Fruit fly (Drosophila melanogaster): ENCODE data around the gene side-VI.

side-VI gene

DNA sequence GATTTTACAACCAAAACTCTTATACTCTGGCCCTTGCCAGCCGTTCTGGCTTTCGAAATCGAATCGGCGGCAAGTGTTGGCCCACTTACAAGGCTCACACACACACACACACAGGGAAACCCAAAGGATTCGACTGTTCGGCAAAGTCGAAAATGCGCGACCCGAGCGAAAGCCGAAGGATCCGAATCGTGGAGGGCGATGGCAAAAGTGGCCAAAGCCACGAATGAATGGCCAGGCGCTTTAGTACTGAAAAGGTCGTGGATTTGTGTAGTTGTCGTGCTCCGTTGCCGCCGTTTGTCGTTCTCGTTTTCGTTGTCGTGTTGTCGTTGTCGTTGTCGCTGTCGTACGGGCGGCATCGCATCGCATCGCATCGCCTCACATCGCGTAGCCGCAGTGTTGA is at the start of gene side-VI:
side-VI (plus strand) TSS at position 243 of the 400 bp plus-strand sequence.
- TF ChIP-seq pad (GFP tag; optimal IDR thresholded peaks at IDR 0.05) (no peak), CG7045 (GFP tag; optimal IDR thresholded peaks at IDR 0.05) (no peak), toe (GFP tag; optimal IDR thresholded peaks at IDR 0.05) (no peak), cnc (optimal IDR thresholded peaks at IDR 0.05) (no peak)

- no peak for TF ChIP-seq pad (GFP tag; optimal IDR thresholded peaks at IDR 0.05)
- TF ChIP-seq tj (GFP tag; optimal IDR thresholded peaks at IDR 0.05) = no peak
- TF ChIP-seq Crg-1 (GFP tag; optimal IDR thresholded peaks at IDR 0.05) = no peak
- TF ChIP-seq Clk (GFP tag; optimal IDR thresholded peaks at IDR 0.05) = no peak
- TF ChIP-seq CG7101 (tag; optimal IDR thresholded peaks at IDR 0.05) = no peak
- TF ChIP-seq kay (GFP tag; ENCODE audit: borderline replicate concordance) = no peak
- no peak for TF ChIP-seq CG1620 (GFP tag; optimal IDR thresholded peaks at IDR 0.05)
- TF ChIP-seq Hr96 (GFP tag; optimal IDR thresholded peaks at IDR 0.05) = no peak
- TF ChIP-seq cic (GFP tag; optimal IDR thresholded peaks at IDR 0.05) = no peak
- TF ChIP-seq CG7045 (GFP tag; optimal IDR thresholded peaks at IDR 0.05) = no peak
- TF ChIP-seq Mnt (GFP tag; optimal IDR thresholded peaks at IDR 0.05) = no peak
- TF ChIP-seq CG33017 (tag; optimal IDR thresholded peaks at IDR 0.05) = no peak
Observed at dm6 chr3R:10949984-10950383, 22.2 kb upstream of the side-VI start, which contains the start of gene Tengl4. TSS of gene Tengl4 (plus strand) at chr3R:10950284.

DNA sequence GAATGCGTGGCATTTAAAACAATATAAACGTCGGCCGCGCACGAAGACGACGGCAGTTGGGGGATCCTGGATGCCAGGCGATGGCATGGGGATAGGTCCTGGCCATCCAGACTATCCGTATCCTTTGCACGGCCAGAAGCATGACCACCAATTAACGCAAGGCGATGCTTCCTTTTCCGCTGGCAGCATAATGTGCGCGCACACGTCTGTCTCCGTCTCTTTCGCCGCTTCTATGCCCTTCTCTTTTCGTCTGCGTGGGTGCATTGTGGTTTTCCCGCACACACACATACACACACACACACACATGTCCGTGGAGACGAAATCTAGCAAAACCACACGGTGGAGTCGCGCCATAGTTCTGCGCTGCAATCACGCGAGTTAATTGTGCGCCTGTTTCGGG is 14.6 kb upstream of the side-VI start:
- TF ChIP-seq CG12768 (GFP tag; optimal IDR thresholded peaks at IDR 0.05) (no peak), CG7101 (tag; optimal IDR thresholded peaks at IDR 0.05) (no peak), Crg-1 (GFP tag; optimal IDR thresholded peaks at IDR 0.05) (no peak), CG33017 (tag; optimal IDR thresholded peaks at IDR 0.05) (no peak), Clk (GFP tag; optimal IDR thresholded peaks at IDR 0.05) (no peak), CG14711 (tag; optimal IDR thresholded peaks at IDR 0.05) (no peak), pad (GFP tag; optimal IDR thresholded peaks at IDR 0.05) (no peak), Mnt (GFP tag; optimal IDR thresholded peaks at IDR 0.05) (no peak), kay (GFP tag; ENCODE audit: borderline replicate concordance) (no peak), ovo (GFP tag; optimal IDR thresholded peaks at IDR 0.05) (no peak), CG7045 (GFP tag; optimal IDR thresholded peaks at IDR 0.05) (no peak), cic (GFP tag; optimal IDR thresholded peaks at IDR 0.05) (no peak)

DNA sequence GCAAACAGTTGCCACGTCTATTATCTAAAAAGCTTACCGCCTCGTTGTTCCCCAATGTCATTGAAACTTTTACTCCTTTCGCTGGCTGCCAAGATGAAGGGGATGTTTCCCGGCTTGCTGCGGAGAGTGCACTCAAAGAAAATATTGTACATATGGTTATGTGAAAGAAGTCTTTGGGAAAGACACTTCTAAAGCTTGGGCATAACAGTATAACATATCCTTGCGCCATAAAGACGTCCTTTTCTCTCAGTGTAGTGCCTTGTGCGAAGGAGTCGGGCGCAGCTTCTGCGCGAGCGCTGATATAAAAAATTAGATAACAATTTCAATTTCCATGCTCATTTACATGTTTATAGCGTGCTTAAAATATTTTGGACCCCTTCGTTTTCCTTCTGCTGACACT is 52.5 kb downstream of the side-VI start:
- TF ChIP-seq CG11617 (GFP tag; optimal IDR thresholded peaks at IDR 0.05) = no peak
- no peak for TF ChIP-seq CG33017 (tag; optimal IDR thresholded peaks at IDR 0.05)

DNA sequence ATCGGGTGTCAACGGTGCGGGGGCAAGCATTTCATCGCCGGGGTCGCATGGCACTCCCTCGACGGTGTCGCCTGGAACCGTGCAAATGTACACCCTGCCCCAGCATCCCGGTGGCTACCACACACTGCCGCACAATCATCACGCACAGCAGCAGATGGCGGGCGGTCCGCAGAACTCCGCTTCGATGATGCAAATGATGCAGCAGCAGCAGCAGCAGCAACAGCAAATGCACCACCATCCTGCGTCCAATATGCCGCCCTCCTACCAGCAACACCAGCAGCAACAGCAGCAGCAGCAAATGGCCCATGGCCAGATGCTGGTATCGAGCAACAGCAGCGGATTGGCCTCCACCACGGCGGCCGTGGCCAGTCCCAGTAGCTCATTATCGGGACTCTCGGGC is 75.5 kb downstream of the side-VI start:
- TF ChIP-seq Mnt (GFP tag; optimal IDR thresholded peaks at IDR 0.05) (no peak), toe (GFP tag; optimal IDR thresholded peaks at IDR 0.05) (no peak), CG11617 (GFP tag; optimal IDR thresholded peaks at IDR 0.05) (no peak), Crg-1 (GFP tag; optimal IDR thresholded peaks at IDR 0.05) (no peak), CG14711 (tag; optimal IDR thresholded peaks at IDR 0.05) (no peak), ovo (GFP tag; optimal IDR thresholded peaks at IDR 0.05) (no peak)

DNA sequence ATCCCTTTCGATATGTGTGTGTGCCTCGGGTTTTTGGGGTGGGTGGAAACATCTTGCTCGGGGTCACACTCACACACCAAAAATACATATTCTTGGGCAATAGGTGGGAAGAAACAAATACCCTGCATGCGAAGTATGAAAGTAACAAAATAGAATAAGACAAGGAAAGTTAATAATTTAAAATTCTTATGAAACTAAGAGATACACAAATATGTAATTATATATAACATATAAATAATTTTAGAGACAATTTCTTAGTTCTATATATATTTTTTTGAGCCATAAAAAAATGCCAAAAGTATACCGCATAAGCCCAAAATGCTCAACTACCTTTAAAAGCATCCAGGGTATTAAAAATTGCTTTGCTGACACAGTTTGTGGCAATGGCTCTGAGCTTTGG is 109.5 kb downstream of the side-VI start:
- no peak for TF ChIP-seq tj (GFP tag; optimal IDR thresholded peaks at IDR 0.05)
- no peak for TF ChIP-seq CG14711 (tag; optimal IDR thresholded peaks at IDR 0.05)
- no peak for TF ChIP-seq Clk (GFP tag; optimal IDR thresholded peaks at IDR 0.05)
- no peak for TF ChIP-seq CG7101 (tag; optimal IDR thresholded peaks at IDR 0.05)
- TF ChIP-seq CG12768 (GFP tag; optimal IDR thresholded peaks at IDR 0.05) = no peak
- TF ChIP-seq CG33017 (tag; optimal IDR thresholded peaks at IDR 0.05) = no peak
- TF ChIP-seq pad (GFP tag; optimal IDR thresholded peaks at IDR 0.05) = no peak
- TF ChIP-seq CG1620 (GFP tag; optimal IDR thresholded peaks at IDR 0.05) = no peak
- TF ChIP-seq kay (GFP tag; ENCODE audit: borderline replicate concordance) = no peak
- no peak for TF ChIP-seq cic (GFP tag; optimal IDR thresholded peaks at IDR 0.05)
- no peak for TF ChIP-seq cnc (optimal IDR thresholded peaks at IDR 0.05)
- no peak for TF ChIP-seq ovo (GFP tag; optimal IDR thresholded peaks at IDR 0.05)

DNA sequence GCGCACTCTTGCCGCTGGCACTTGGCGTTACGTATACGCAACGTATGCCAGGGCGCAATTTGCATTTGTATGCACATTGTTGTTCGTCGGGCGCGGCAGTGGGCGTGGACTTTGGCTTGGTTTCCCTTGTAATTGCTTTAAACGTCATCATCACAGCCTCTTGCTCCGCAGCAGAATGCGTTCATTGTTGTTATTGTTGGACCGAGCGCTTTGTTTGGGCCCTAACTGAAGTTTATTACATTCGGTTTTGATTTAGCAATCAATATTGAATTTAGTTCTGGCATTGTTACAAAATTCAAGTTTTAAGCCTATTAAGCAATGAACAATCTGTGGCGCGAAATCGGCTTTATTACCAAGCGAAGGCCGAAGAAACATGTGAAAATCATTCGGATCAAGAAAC is 115.9 kb downstream of the side-VI start, which contains the start of gene CG43449:
CG43449 (plus strand) TSS at position 301 of the 400 bp plus-strand sequence.
- no peak for TF ChIP-seq CG12768 (GFP tag; optimal IDR thresholded peaks at IDR 0.05)
- TF ChIP-seq tj (GFP tag; optimal IDR thresholded peaks at IDR 0.05) = no peak
- no peak for TF ChIP-seq CG1620 (GFP tag; optimal IDR thresholded peaks at IDR 0.05)
- TF ChIP-seq CG7045 (GFP tag; optimal IDR thresholded peaks at IDR 0.05) = no peak
- no peak for TF ChIP-seq Crg-1 (GFP tag; optimal IDR thresholded peaks at IDR 0.05)
